Worm (Caenorhabditis elegans): Measurements from ENCODE around the gene vha-3.

Gene vha-3

ce11 chrIV:2320009-2320408 lies 4.3 kb upstream of the vha-3 start:
- no peak for TF ChIP-seq B0310.2 (tag; optimal IDR thresholded peaks at IDR 0.05)
- no peak for TF ChIP-seq sea-1 (GFP tag; conservative IDR thresholded peaks at IDR 0.05)
- TF ChIP-seq tbx-37 (GFP tag; conservative IDR thresholded peaks at IDR 0.05), result no peak
- TF ChIP-seq tbx-11 (GFP tag; IDR thresholded peaks at IDR 0.05), result no peak
- TF ChIP-seq ets-7 (tag; optimal IDR thresholded peaks at IDR 0.05), result no peak
- TF ChIP-seq ama-1 (optimal IDR thresholded peaks at IDR 0.05), result no peak
- TF ChIP-seq aly-1 (tag; optimal IDR thresholded peaks at IDR 0.05), result no peak
- TF ChIP-seq hmbx-1 (tag; optimal IDR thresholded peaks at IDR 0.05), result no peak

DNA sequence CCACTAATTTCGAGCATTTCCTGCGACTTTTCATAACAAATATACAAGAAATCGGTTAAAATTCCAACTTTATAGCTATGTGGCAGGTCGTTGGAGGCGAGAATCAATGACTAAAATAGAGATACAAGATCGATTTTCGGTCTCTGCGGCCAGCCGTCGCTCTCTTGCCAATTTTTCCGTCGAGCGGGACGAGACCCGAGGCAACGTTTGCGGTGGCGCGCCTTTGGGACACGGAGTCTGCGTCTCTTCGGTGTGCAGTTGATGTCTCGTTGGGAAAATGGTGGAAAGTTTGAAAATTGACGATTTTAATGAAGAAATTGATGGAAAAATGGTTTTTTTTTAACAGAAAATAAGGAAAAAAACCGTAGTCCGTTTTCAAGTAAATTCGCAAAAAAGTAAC lies 1.1 kb upstream of the vha-3 start:
- TF ChIP-seq hmbx-1 (tag; optimal IDR thresholded peaks at IDR 0.05), result no peak
- TF ChIP-seq hmg-4 (GFP tag; optimal IDR thresholded peaks at IDR 0.05), result peak; percentile 50

DNA sequence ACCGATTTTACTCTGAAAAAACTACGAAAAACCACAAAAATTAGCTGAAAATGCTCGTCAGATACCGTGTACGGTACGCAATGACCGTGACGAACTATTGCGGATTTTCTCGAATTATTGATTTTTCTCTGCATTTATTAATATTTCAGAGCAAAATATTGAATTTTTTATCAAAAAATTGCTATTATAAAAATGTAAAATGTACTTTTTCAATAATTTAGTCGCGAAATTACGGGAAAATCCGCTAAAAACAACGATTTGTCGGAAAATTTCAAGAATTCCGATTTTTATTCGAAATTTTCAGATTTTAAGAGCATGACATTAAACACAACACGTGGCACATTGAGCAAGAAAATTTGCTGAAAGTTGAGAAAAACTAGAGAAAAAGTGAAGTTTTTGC lies 528 bp upstream of the vha-3 start, which contains the start of gene Y38F2AL.12:
Y38F2AL.12 (plus strand) TSS at position 301 of the 400 bp plus-strand sequence.
- TF ChIP-seq ceh-13 (GFP tag; optimal IDR thresholded peaks at IDR 0.05) (no peak), flt-1 (GFP tag; IDR thresholded peaks at IDR 0.05) (no peak), pes-1 (GFP tag; IDR thresholded peaks at IDR 0.05) (no peak), ama-1 (optimal IDR thresholded peaks at IDR 0.05) (no peak), ceh-36 (tag; optimal IDR thresholded peaks at IDR 0.05) (no peak), hmbx-1 (tag; optimal IDR thresholded peaks at IDR 0.05) (no peak), F13C5.2 (tag; optimal IDR thresholded peaks at IDR 0.05) (no peak), B0310.2 (tag; optimal IDR thresholded peaks at IDR 0.05) (no peak), hmg-4 (GFP tag; optimal IDR thresholded peaks at IDR 0.05) (no peak), tbx-11 (GFP tag; IDR thresholded peaks at IDR 0.05) (no peak), aly-1 (tag; optimal IDR thresholded peaks at IDR 0.05) (no peak), tbx-37 (GFP tag; conservative IDR thresholded peaks at IDR 0.05) (no peak), scrt-1 (GFP tag; IDR thresholded peaks at IDR 0.05) (no peak), hnd-1 (tag; optimal IDR thresholded peaks at IDR 0.05) (no peak), tra-4 (tag; optimal IDR thresholded peaks at IDR 0.05) (no peak), sea-1 (GFP tag; conservative IDR thresholded peaks at IDR 0.05) (no peak), ets-7 (tag; optimal IDR thresholded peaks at IDR 0.05) (no peak)

DNA sequence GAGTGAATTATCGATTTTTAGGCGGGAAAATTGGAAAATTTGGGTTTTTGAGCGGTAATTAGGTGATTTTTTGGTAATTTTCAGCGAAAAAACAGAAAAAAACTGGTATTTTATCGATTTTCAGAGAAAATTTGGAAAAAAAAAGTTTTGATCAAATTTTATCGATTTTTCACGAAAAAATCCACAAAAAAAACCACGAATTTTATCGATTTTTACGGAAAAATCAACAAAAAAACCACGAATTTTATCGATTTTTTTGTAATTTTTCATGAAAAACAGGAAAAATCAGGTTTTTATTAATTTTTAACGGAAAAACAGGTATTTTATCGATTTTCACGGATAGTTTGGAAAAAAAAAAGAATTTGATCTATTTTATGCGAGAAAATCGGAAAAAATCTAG lies 883 bp downstream of the vha-3 start:
- TF ChIP-seq aly-1 (tag; optimal IDR thresholded peaks at IDR 0.05), result no peak
- TF ChIP-seq hnd-1 (tag; optimal IDR thresholded peaks at IDR 0.05), result no peak
- TF ChIP-seq ets-7 (tag; optimal IDR thresholded peaks at IDR 0.05), result no peak
- no peak for TF ChIP-seq flt-1 (GFP tag; IDR thresholded peaks at IDR 0.05)
- no peak for TF ChIP-seq ama-1 (optimal IDR thresholded peaks at IDR 0.05)
- no peak for TF ChIP-seq tbx-37 (GFP tag; conservative IDR thresholded peaks at IDR 0.05)
- TF ChIP-seq B0310.2 (tag; optimal IDR thresholded peaks at IDR 0.05), result no peak
- no peak for TF ChIP-seq sea-1 (GFP tag; conservative IDR thresholded peaks at IDR 0.05)
- no peak for TF ChIP-seq scrt-1 (GFP tag; IDR thresholded peaks at IDR 0.05)

DNA sequence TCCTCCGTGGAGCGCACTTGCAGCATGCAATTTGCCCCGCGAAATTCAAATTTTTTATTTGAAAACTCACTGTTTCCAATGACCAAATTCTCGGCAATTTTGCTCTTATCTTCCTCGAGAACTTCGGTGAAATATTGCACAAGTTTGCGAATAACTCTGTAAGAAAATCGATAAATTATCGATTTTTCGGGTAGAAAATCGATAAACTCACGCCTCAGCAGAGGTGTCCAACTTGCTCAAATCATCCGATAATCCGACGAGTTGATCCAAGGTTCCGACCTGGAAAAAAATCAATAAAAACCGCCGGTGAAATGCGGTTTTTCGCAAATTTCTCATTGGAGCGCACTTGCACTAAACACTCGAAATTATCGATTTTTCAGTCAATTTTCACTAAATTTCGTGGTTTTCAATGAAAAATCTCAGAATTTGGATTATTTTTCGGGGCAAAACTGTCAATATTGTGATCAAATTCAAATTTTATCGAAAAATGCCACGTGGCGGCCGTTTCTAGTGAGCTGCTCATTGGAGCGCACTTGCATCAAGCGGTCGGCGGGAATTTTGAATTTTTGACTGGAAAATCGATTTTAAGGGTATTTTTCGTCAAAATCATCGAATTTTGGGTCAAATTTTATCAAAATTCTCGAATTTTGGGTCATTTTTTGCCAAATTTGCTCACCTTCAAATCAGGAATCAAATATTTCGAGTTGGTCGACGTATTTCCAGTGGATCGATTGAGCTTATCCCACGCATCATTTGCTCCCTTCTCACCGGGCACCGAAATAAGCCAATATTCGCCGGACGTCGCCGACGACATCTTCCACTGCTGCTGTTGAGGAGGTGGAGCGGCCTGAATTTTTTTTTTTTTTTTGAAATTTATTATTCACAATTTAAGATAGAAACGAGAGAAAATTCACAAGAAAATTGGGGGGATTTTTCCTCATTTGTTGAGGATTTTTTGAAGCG lies 1.7 kb downstream of the vha-3 start, which contains the start of gene vha-11:
vha-11 (minus strand) TSS at position 847 of the 963 bp plus-strand sequence.
- TF ChIP-seq ceh-36 (tag; optimal IDR thresholded peaks at IDR 0.05), result no peak
- no peak for TF ChIP-seq hmbx-1 (tag; optimal IDR thresholded peaks at IDR 0.05)
- no peak for TF ChIP-seq sea-1 (GFP tag; conservative IDR thresholded peaks at IDR 0.05)
- no peak for TF ChIP-seq flt-1 (GFP tag; IDR thresholded peaks at IDR 0.05)
- no peak for TF ChIP-seq B0310.2 (tag; optimal IDR thresholded peaks at IDR 0.05)
- no peak for TF ChIP-seq scrt-1 (GFP tag; IDR thresholded peaks at IDR 0.05)
- TF ChIP-seq ceh-13 (GFP tag; optimal IDR thresholded peaks at IDR 0.05), result no peak
- TF ChIP-seq pes-1 (GFP tag; IDR thresholded peaks at IDR 0.05), result no peak
- TF ChIP-seq hmg-4 (GFP tag; optimal IDR thresholded peaks at IDR 0.05), result no peak
- TF ChIP-seq tbx-37 (GFP tag; conservative IDR thresholded peaks at IDR 0.05), result no peak
- TF ChIP-seq F13C5.2 (tag; optimal IDR thresholded peaks at IDR 0.05), result no peak
- TF ChIP-seq aly-1 (tag; optimal IDR thresholded peaks at IDR 0.05), result no peak
- TF ChIP-seq tbx-11 (GFP tag; IDR thresholded peaks at IDR 0.05), result no peak
- TF ChIP-seq hnd-1 (tag; optimal IDR thresholded peaks at IDR 0.05), result no peak
- TF ChIP-seq tra-4 (tag; optimal IDR thresholded peaks at IDR 0.05), result no peak
- no peak for TF ChIP-seq ets-7 (tag; optimal IDR thresholded peaks at IDR 0.05)
- no peak for TF ChIP-seq ama-1 (optimal IDR thresholded peaks at IDR 0.05)

ce11 chrIV:2311554-2311953 lies 4.2 kb downstream of the vha-3 start:
- TF ChIP-seq ama-1 (optimal IDR thresholded peaks at IDR 0.05) (no peak), flt-1 (GFP tag; IDR thresholded peaks at IDR 0.05) (no peak), ceh-36 (tag; optimal IDR thresholded peaks at IDR 0.05) (no peak), tbx-37 (GFP tag; conservative IDR thresholded peaks at IDR 0.05) (no peak), F13C5.2 (tag; optimal IDR thresholded peaks at IDR 0.05) (no peak), aly-1 (tag; optimal IDR thresholded peaks at IDR 0.05) (no peak), tra-4 (tag; optimal IDR thresholded peaks at IDR 0.05) (no peak), hmbx-1 (tag; optimal IDR thresholded peaks at IDR 0.05) (no peak), B0310.2 (tag; optimal IDR thresholded peaks at IDR 0.05) (no peak), hnd-1 (tag; optimal IDR thresholded peaks at IDR 0.05) (no peak), scrt-1 (GFP tag; IDR thresholded peaks at IDR 0.05) (no peak), sea-1 (GFP tag; conservative IDR thresholded peaks at IDR 0.05) (no peak), ets-7 (tag; optimal IDR thresholded peaks at IDR 0.05) (no peak), hmg-4 (GFP tag; optimal IDR thresholded peaks at IDR 0.05) (no peak), ceh-13 (GFP tag; optimal IDR thresholded peaks at IDR 0.05) (no peak)

ce11 chrIV:2308203-2308602 lies 7.5 kb downstream of the vha-3 start:
- TF ChIP-seq flt-1 (GFP tag; IDR thresholded peaks at IDR 0.05), result no peak

Measured in whole organism, early embryonic.